Worm (Caenorhabditis elegans) whole organism, young adult: ENCODE data around the gene T21C12.4.

Experiments
- B0019.2 ChIP-seq: fragments of 200-800 bp; sonication (Bioruptor generic); conservative IDR thresholded peaks from 2 replicates; pipeline ENCODE4 v1.3.6; 2022; ENCODE audit warnings: missing genetic modification reagents, missing genetic modification characterization, missing compliant biosample characterization
- B0035.1 ChIP-seq: sonication (generic microtip); optimal IDR thresholded peaks from 2 replicates; lab custom pipeline; 2016; ENCODE audit warnings: missing genetic modification characterization, mild to moderate bottlenecking, missing compliant biosample characterization, missing genotype, missing genetic modification reagents
- F23B12.7 ChIP-seq: sonication (generic microtip); optimal IDR thresholded peaks from 2 replicates; lab custom pipeline; 2017; ENCODE audit warnings: missing genetic modification characterization, mild to moderate bottlenecking, missing compliant biosample characterization, antibody characterized with exemption, moderate library complexity; ENCODE audit not compliant: insufficient read depth
- F33H1.4 ChIP-seq: fragments of 200-800 bp; sonication (Bioruptor generic); IDR thresholded peaks from 2 replicates; pipeline ENCODE4 v1.3.6; 2022; ENCODE audit warnings: missing genetic modification reagents, missing genetic modification characterization, missing compliant biosample characterization
- Y56A3A.18 ChIP-seq: fragments of 200-800 bp; sonication (Bioruptor generic); IDR thresholded peaks from 2 replicates; pipeline ENCODE4 v1.3.6; 2022; ENCODE audit warnings: missing genetic modification reagents, missing genetic modification characterization, missing compliant biosample characterization
- ZK185.1 ChIP-seq: sonication (generic microtip); optimal IDR thresholded peaks from 2 replicates; lab custom pipeline; 2016; ENCODE audit warnings: mild to moderate bottlenecking, missing genetic modification characterization, missing compliant biosample characterization; ENCODE audit not compliant: poor library complexity, severe bottlenecking
- aptf-3 ChIP-seq: fragments of 200-800 bp; sonication (Bioruptor generic); IDR thresholded peaks from 2 replicates; pipeline ENCODE4 v1.3.6; 2022; ENCODE audit warnings: missing genetic modification characterization, missing compliant biosample characterization
- attf-3 ChIP-seq: fragments of 200-800 bp; sonication (Bioruptor generic); conservative IDR thresholded peaks from 2 replicates; pipeline ENCODE4 v1.3.6; 2022; ENCODE audit warnings: missing genetic modification reagents, missing genetic modification characterization, missing compliant biosample characterization
- attf-6 ChIP-seq: fragments of 200-800 bp; sonication (Bioruptor generic); IDR thresholded peaks from 2 replicates; pipeline ENCODE4 v1.3.6; 2022; ENCODE audit warnings: missing genetic modification reagents, missing genetic modification characterization, missing compliant biosample characterization
- bed-1 ChIP-seq: fragments of 200-800 bp; sonication (Bioruptor generic); IDR thresholded peaks from 2 replicates; pipeline ENCODE4 v1.3.6; 2022; ENCODE audit warnings: missing genetic modification reagents, missing genetic modification characterization, missing compliant biosample characterization
- ceh-27 ChIP-seq: fragments of 200-800 bp; sonication (Bioruptor generic); optimal IDR thresholded peaks from 2 replicates; lab custom pipeline; 2018; ENCODE audit warnings: mild to moderate bottlenecking, missing genetic modification characterization, moderate library complexity, missing compliant biosample characterization
- ceh-40 ChIP-seq: fragments of 200-800 bp; sonication (Bioruptor generic); IDR thresholded peaks from 2 replicates; pipeline ENCODE4 v1.3.6; 2022; ENCODE audit warnings: missing genetic modification characterization, missing compliant biosample characterization
- ceh-79 ChIP-seq: sonication (generic microtip); optimal IDR thresholded peaks from 2 replicates; lab custom pipeline; 2017; ENCODE audit warnings: mild to moderate bottlenecking, missing genetic modification characterization, missing compliant biosample characterization
- dpff-1 ChIP-seq: sonication (generic microtip); optimal IDR thresholded peaks from 2 replicates; lab custom pipeline; 2017; ENCODE audit warnings: mild to moderate bottlenecking, missing genetic modification characterization, missing compliant biosample characterization
- egl-18 ChIP-seq: fragments of 200-800 bp; sonication (Bioruptor generic); IDR thresholded peaks from 2 replicates; pipeline ENCODE4 v1.3.6; 2022; ENCODE audit warnings: missing genetic modification reagents, missing genetic modification characterization, missing compliant biosample characterization
- him-1 ChIP-seq: sonication (generic microtip); optimal IDR thresholded peaks from 2 replicates; lab custom pipeline; 2016; ENCODE audit warnings: missing genotype, missing genetic modification reagents, missing genetic modification characterization, missing compliant biosample characterization
- hlh-12 ChIP-seq: sonication (generic microtip); optimal IDR thresholded peaks from 2 replicates; lab custom pipeline; 2016; ENCODE audit warnings: missing genetic modification characterization, missing compliant biosample characterization
- hlh-26 ChIP-seq: fragments of 200-800 bp; sonication (Bioruptor generic); conservative IDR thresholded peaks from 2 replicates; pipeline ENCODE4 v1.3.6; 2022; ENCODE audit warnings: missing genetic modification reagents, missing genetic modification characterization, missing compliant biosample characterization
- hmg-1.2 ChIP-seq: fragments of 200-800 bp; sonication (Bioruptor generic); IDR thresholded peaks from 2 replicates; pipeline ENCODE4 v1.3.6; 2022; ENCODE audit warnings: missing genetic modification reagents, missing genetic modification characterization, missing compliant biosample characterization
- lin-26 ChIP-seq: fragments of 200-800 bp; sonication (Bioruptor generic); IDR thresholded peaks from 2 replicates; pipeline ENCODE4 v1.3.6; 2022; ENCODE audit warnings: missing genetic modification reagents, missing genetic modification characterization, missing compliant biosample characterization
- lir-1 ChIP-seq: fragments of 200-800 bp; sonication (Bioruptor generic); conservative IDR thresholded peaks from 2 replicates; pipeline ENCODE4 v1.3.6; 2022; ENCODE audit warnings: missing genetic modification reagents, missing genetic modification characterization, missing compliant biosample characterization
- lsy-27 ChIP-seq: sonication (generic microtip); optimal IDR thresholded peaks from 2 replicates; lab custom pipeline; 2017; ENCODE audit warnings: missing genetic modification characterization, mild to moderate bottlenecking, missing compliant biosample characterization, antibody characterized with exemption, missing genotype, borderline replicate concordance; ENCODE audit not compliant: insufficient read depth
- mcd-1 ChIP-seq: fragments of 200-800 bp; sonication (Bioruptor generic); IDR thresholded peaks from 2 replicates; pipeline ENCODE4 v1.3.6; 2022; ENCODE audit warnings: missing genetic modification reagents, missing genetic modification characterization, missing compliant biosample characterization
- mes-4 ChIP-seq: sonication (generic microtip); optimal IDR thresholded peaks from 2 replicates; lab custom pipeline; 2016; ENCODE audit warnings: missing genotype, missing genetic modification characterization, missing compliant biosample characterization
- nhr-120 ChIP-seq: fragments of 200-800 bp; sonication (Bioruptor generic); IDR thresholded peaks from 2 replicates; pipeline ENCODE4 v1.3.6; 2022; ENCODE audit warnings: missing genetic modification characterization, missing compliant biosample characterization
- nhr-179 ChIP-seq: sonication (generic microtip); optimal IDR thresholded peaks from 2 replicates; lab custom pipeline; 2016; ENCODE audit warnings: mild to moderate bottlenecking, missing genetic modification characterization, missing compliant biosample characterization
- nhr-90 ChIP-seq: sonication (generic microtip); optimal IDR thresholded peaks from 2 replicates; lab custom pipeline; 2016; ENCODE audit warnings: missing genotype, mild to moderate bottlenecking, missing genetic modification characterization, missing compliant biosample characterization
- rcor-1 ChIP-seq: fragments of 200-800 bp; sonication (Bioruptor generic); IDR thresholded peaks from 2 replicates; pipeline ENCODE4 v1.3.6; 2022; ENCODE audit warnings: missing genetic modification reagents, missing genetic modification characterization, missing compliant biosample characterization
- rpc-1 ChIP-seq, 2 experiments: fragments of 150-350 bp in 1 of 2; sonication (generic microtip) in 1 of 2; optimal IDR thresholded peaks; 2 replicates each; lab custom pipeline; 2014 to 2018; ENCODE audit warnings: missing biosample characterization in 1 of 2, missing genetic modification characterization in 1 of 2, missing genetic modification reagents in 1 of 2, missing genotype in 1 of 2
- sea-2 ChIP-seq: fragments of 200-800 bp; sonication (Bioruptor generic); IDR thresholded peaks from 2 replicates; pipeline ENCODE4 v1.3.6; 2022; ENCODE audit warnings: missing genetic modification characterization, missing compliant biosample characterization
- snpc-1.1 ChIP-seq: sonication (generic microtip); optimal IDR thresholded peaks from 2 replicates; lab custom pipeline; 2017; ENCODE audit warnings: missing genetic modification characterization, mild to moderate bottlenecking, missing compliant biosample characterization, antibody characterized with exemption, moderate library complexity, missing genotype, missing genetic modification reagents; ENCODE audit not compliant: insufficient read depth
- snpc-4 ChIP-seq, 5 experiments: fragments of 150-350 bp in 1 of 5; sonication (generic microtip) in 4 of 5; optimal IDR thresholded peaks; 2 replicates each; lab custom pipeline; 2014 to 2018; ENCODE audit warnings: missing genetic modification characterization in 5 of 5, missing biosample characterization in 3 of 5, antibody characterized with exemption in 2 of 5, mild to moderate bottlenecking in 2 of 5, missing compliant biosample characterization in 2 of 5, missing genotype in 2 of 5, moderate library complexity in 2 of 5, missing genetic modification reagents in 1 of 5
- tbp1 ChIP-seq: fragments of 200-800 bp; sonication (Bioruptor generic); optimal IDR thresholded peaks from 2 replicates; lab custom pipeline; 2018; ENCODE audit warnings: mild to moderate bottlenecking, missing genetic modification characterization, missing compliant biosample characterization
- unc-62 ChIP-seq: fragments of 150-350 bp; optimal IDR thresholded peaks from 2 replicates; lab custom pipeline; 2014; ENCODE audit warnings: missing biosample characterization, missing genetic modification reagents, missing genetic modification characterization
- ztf-26 ChIP-seq: sonication (generic microtip); optimal IDR thresholded peaks from 2 replicates; lab custom pipeline; 2017; ENCODE audit warnings: missing genetic modification characterization, missing compliant biosample characterization
- ztf-3 ChIP-seq: fragments of 200-800 bp; sonication (Bioruptor generic); optimal IDR thresholded peaks from 2 replicates; lab custom pipeline; 2018; ENCODE audit warnings: mild to moderate bottlenecking, missing genetic modification characterization, missing compliant biosample characterization

Gene T21C12.4

DNA sequence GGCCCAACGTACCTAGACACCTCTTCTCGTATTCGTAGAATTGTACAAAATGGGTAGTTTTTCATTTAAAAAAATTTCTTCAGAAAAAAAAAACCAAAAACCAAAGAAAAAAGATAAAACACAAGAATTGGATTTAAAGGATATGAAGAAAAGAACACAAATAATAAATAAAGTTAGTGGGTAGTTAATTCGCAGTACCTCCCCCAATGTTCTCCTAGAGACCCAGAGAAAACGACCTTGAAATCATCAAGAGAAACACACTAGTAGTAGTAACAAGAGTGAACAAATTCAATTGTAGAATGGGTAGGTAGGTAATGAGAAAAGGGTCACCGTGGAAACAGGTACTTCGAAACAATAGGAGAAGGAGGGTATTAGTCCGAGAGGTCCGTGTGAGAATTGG lies 20.0 kb upstream of the T21C12.4 start:
- TF ChIP-seq mcd-1 (GFP tag; lab: Robert Waterston, UW) (no peak), him-1 (tag; lab: Kevin White, UChicago) (no peak), dpff-1 (tag; lab: Kevin White, UChicago) (no peak), ztf-26 (tag; lab: Kevin White, UChicago) (no peak), nhr-179 (tag; lab: Kevin White, UChicago) (no peak), attf-6 (GFP tag; lab: Robert Waterston, UW) (no peak), nhr-90 (no peak), Y56A3A.18 (GFP tag; lab: Robert Waterston, UW) (no peak), hlh-12 (tag; lab: Kevin White, UChicago) (no peak), lsy-27 (tag; lab: Kevin White, UChicago) (no peak), rpc-1 (optimal IDR thresholded peaks at IDR 0.05; lab: Kevin White, UChicago) (no peak), rpc-1 (tag; optimal IDR thresholded peaks at IDR 0.05; lab: Kevin White, UChicago) (no peak), unc-62 (GFP tag; lab: Kevin White, UChicago) (no peak), ztf-3 (GFP tag; lab: Kevin White, UChicago) (no peak), B0035.1 (tag; lab: Kevin White, UChicago) (no peak), ZK185.1 (tag; lab: Kevin White, UChicago) (no peak), bed-1 (no peak), ceh-27 (GFP tag; lab: Kevin White, UChicago) (no peak), B0019.2 (GFP tag; lab: Robert Waterston, UW) (no peak), mes-4 (tag; lab: Kevin White, UChicago) (no peak), lin-26 (no peak)

DNA sequence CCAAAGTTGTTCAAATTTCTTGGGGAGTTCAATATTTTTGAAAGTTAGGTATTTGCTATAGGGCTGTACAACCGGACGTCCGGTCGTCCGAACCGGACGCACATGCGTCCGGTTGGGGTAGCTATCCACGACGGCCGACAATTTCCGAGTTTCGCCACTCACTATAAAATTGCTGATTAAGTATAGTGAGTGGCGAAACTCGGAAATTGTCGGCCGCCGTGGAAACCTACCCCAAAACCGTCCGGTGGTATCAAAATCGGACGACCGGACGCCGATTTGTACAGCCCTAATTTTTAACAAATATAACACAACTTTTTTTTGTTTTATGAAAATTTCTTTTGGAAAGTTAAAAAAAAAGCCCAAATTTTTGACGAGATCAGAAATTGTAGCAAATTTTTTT lies 18.5 kb upstream of the T21C12.4 start:
- TF ChIP-seq snpc-4 (GFP tag; optimal IDR thresholded peaks at IDR 0.05; lab: Kevin White, UChicago) (peak; percentile 70), snpc-4 (tag; optimal IDR thresholded peaks at IDR 0.05; lab: Kevin White, UChicago) (peak in 3 of 4 experiments; percentile 62 to 95 (median 93)), hmg-1.2 (GFP tag; lab: Robert Waterston, UW) (0 out of 2 replicates have a peak, but pooled peaks have one; percentile 28), snpc-1.1 (tag; lab: Kevin White, UChicago) (peak; percentile 73)

DNA sequence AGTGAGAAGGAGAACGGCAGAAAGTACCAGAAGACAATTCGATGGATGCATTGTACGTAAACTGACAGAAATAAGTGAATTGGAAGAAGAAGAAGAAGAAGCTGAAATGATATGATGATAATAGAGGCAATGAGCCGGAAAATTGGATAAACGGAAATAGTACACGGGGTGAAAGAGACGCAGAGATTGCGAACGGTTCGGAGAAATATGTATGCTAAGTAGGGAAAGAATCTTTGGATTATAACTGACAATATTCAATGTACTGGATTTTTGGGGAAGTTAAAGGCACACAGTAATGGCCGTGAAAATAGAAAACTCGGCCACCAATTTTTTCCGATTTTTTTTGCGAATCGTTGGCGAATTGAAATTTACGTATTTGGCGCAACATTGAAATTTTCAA lies 17.5 kb upstream of the T21C12.4 start, which contains the start of gene Y45F3A.4:
Gene Y45F3A.4 (minus strand): TSS at position 101 of the 400 bp plus-strand sequence.
- no peak for TF ChIP-seq F23B12.7 (tag; lab: Kevin White, UChicago)
- no peak for TF ChIP-seq rcor-1
- TF ChIP-seq attf-3 (GFP tag; lab: Robert Waterston, UW) = no peak
- no peak for TF ChIP-seq aptf-3 (GFP tag; lab: Robert Waterston, UW)
- TF ChIP-seq hlh-26 (GFP tag; lab: Robert Waterston, UW) = no peak
- no peak for TF ChIP-seq lir-1 (GFP tag; lab: Robert Waterston, UW)
- TF ChIP-seq mes-4 (tag; lab: Kevin White, UChicago) = no peak
- TF ChIP-seq tbp1 (GFP tag; lab: Kevin White, UChicago) = no peak
- TF ChIP-seq egl-18 = no peak
- no peak for TF ChIP-seq ZK185.1 (tag; lab: Kevin White, UChicago)
- no peak for TF ChIP-seq nhr-120 (GFP tag; lab: Robert Waterston, UW)
- no peak for TF ChIP-seq ceh-79 (tag; lab: Kevin White, UChicago)
- no peak for TF ChIP-seq sea-2 (GFP tag; lab: Robert Waterston, UW)
- no peak for TF ChIP-seq ceh-27 (GFP tag; lab: Kevin White, UChicago)
- no peak for TF ChIP-seq ceh-40 (GFP tag; lab: Robert Waterston, UW)
- TF ChIP-seq F33H1.4 (GFP tag; lab: Robert Waterston, UW) = no peak
- TF ChIP-seq, all 124 proteins: peak for 0
